Fruit fly (Drosophila melanogaster) Kc167 (cell line): ENCODE measurements around the gene RAF2.

Experiments
- Myc ChIP-seq: fragments of >200 bp; optimal IDR thresholded peaks from 2 replicates; lab custom pipeline; 2017; ENCODE audit warnings: missing external identifiers
- Sin3A ChIP-seq: fragments of >200 bp; optimal IDR thresholded peaks from 2 replicates; lab custom pipeline; 2018; ENCODE audit warnings: missing external identifiers
- h ChIP-seq: fragments of >200 bp; optimal IDR thresholded peaks from 3 replicates; lab custom pipeline; 2018; ENCODE audit warnings: missing external identifiers
- insv ChIP-seq: fragments of >200 bp; optimal IDR thresholded peaks from 3 replicates; lab custom pipeline; 2018; ENCODE audit warnings: missing external identifiers
- psq ChIP-seq: fragments of >200 bp; optimal IDR thresholded peaks from 2 replicates; lab custom pipeline; 2017; ENCODE audit warnings: missing external identifiers
- ttk ChIP-seq: sonication (Bioruptor generic); optimal IDR thresholded peaks from 2 replicates; lab custom pipeline; 2017; ENCODE audit warnings: missing external identifiers

The RAF2 gene

dm6 chr3L:16357187-16357728 lies 28.9 kb upstream of the RAF2 start:
- no peak for TF ChIP-seq Sin3A (lab: Kevin White, UChicago)
- TF ChIP-seq psq (lab: Kevin White, UChicago) = no peak
- TF ChIP-seq insv (lab: Kevin White, UChicago) = no peak
- no peak for TF ChIP-seq ttk (lab: Kevin White, UChicago)
- TF ChIP-seq Myc (lab: Kevin White, UChicago) = no peak
- no peak for TF ChIP-seq h (lab: Kevin White, UChicago)

- no peak for TF ChIP-seq insv (lab: Kevin White, UChicago)
- TF ChIP-seq Sin3A (lab: Kevin White, UChicago) = no peak
- no peak for TF ChIP-seq h (lab: Kevin White, UChicago)
- no peak for TF ChIP-seq psq (lab: Kevin White, UChicago)
- TF ChIP-seq Myc (lab: Kevin White, UChicago) = no peak
- no peak for TF ChIP-seq ttk (lab: Kevin White, UChicago)
Observed at dm6 chr3L:16357860-16358259, 28.3 kb upstream of the RAF2 start.

dm6 chr3L:16359219-16359748 lies 26.8 kb upstream of the RAF2 start, which contains the start of gene ringer:
ringer (minus strand) TSS chr3L:16359428.
- TF ChIP-seq insv (lab: Kevin White, UChicago) (no peak), Sin3A (lab: Kevin White, UChicago) (no peak), ttk (lab: Kevin White, UChicago) (no peak), Myc (lab: Kevin White, UChicago) (no peak), psq (lab: Kevin White, UChicago) (no peak), h (lab: Kevin White, UChicago) (no peak)

- TF ChIP-seq psq (lab: Kevin White, UChicago) = no peak
- no peak for TF ChIP-seq insv (lab: Kevin White, UChicago)
- no peak for TF ChIP-seq ttk (lab: Kevin White, UChicago)
- TF ChIP-seq h (lab: Kevin White, UChicago) = no peak
- no peak for TF ChIP-seq Sin3A (lab: Kevin White, UChicago)
- no peak for TF ChIP-seq Myc (lab: Kevin White, UChicago)
Observed at dm6 chr3L:16359795-16360194, 26.3 kb upstream of the RAF2 start.

dm6 chr3L:16361200-16361815 lies 24.8 kb upstream of the RAF2 start:
- no peak for TF ChIP-seq ttk (lab: Kevin White, UChicago)
- no peak for TF ChIP-seq Sin3A (lab: Kevin White, UChicago)
- no peak for TF ChIP-seq insv (lab: Kevin White, UChicago)
- TF ChIP-seq Myc (lab: Kevin White, UChicago) = no peak
- no peak for TF ChIP-seq psq (lab: Kevin White, UChicago)
- TF ChIP-seq h (lab: Kevin White, UChicago) = no peak

DNA sequence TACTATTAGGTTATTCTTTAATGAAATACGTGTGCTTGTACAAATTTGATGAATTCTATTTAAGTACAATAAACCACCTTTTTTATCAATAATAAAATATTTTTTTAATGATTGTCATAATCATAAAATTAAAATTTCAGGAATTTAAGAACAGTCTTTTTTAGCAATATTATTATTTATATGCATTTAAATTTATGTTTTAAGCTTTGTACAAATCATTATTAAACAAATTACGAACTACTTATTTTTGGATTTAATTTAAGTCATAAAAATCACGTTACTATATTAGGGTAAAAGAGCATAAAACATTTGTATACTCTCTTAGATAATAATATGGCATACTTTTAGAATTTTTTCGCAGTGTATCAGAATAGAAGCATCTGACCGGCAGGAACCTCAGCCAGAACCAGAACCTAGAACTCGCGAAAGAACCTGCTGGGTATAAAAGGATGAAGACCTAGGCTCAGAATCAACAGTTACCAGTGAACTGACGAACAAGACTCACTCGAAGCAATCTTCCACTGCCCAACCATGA lies 23.9 kb upstream of the RAF2 start, which contains the start of gene Cpr72Ea:
TSS of gene Cpr72Ea (plus strand) at position 485 of the 535 bp plus-strand sequence.
- TF ChIP-seq Myc (lab: Kevin White, UChicago) = no peak

DNA sequence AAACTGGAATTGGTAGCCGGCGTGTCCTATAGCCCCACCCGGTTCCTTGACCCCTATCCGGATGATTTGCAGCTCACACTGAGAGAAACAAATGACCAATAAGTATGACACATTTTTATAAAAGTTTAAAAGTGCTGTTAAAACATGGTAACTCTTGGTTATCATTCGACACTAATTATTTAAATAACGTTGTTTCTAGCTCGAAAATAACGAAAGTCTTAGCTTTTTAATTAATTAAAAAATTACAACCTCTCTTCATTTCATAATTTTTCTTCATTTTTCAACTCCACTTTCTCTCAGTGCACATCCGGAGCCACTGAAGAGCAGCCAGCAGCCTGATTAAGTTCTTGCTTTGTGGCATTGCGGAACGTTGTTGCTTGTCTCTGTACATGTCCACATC lies 21.9 kb upstream of the RAF2 start:
- TF ChIP-seq ttk (lab: Kevin White, UChicago) = no peak
- TF ChIP-seq psq (lab: Kevin White, UChicago) = no peak
- no peak for TF ChIP-seq h (lab: Kevin White, UChicago)
- no peak for TF ChIP-seq Sin3A (lab: Kevin White, UChicago)
- no peak for TF ChIP-seq insv (lab: Kevin White, UChicago)
- no peak for TF ChIP-seq Myc (lab: Kevin White, UChicago)

- TF ChIP-seq Sin3A (lab: Kevin White, UChicago) (no peak), insv (lab: Kevin White, UChicago) (no peak), h (lab: Kevin White, UChicago) (no peak), Myc (lab: Kevin White, UChicago) (no peak)
Observed at dm6 chr3L:16364599-16364998, 21.5 kb upstream of the RAF2 start, which contains the start of gene Cpr72Eb. Cpr72Eb (plus strand) TSS chr3L:16364899.

- TF ChIP-seq Sin3A (lab: Kevin White, UChicago) (no peak), insv (lab: Kevin White, UChicago) (no peak), Myc (lab: Kevin White, UChicago) (no peak), ttk (lab: Kevin White, UChicago) (no peak), h (lab: Kevin White, UChicago) (no peak), psq (lab: Kevin White, UChicago) (no peak)
Observed at dm6 chr3L:16367240-16367639, 18.9 kb upstream of the RAF2 start, which contains the start of gene Cpr72Ec. Cpr72Ec (minus strand) TSS chr3L:16367340.

dm6 chr3L:16368199-16368598 lies 17.9 kb upstream of the RAF2 start, which contains the start of gene CG4842:
CG4842 (plus strand) TSS chr3L:16368389.
- TF ChIP-seq h (lab: Kevin White, UChicago) = no peak
- TF ChIP-seq ttk (lab: Kevin White, UChicago) = no peak
- TF ChIP-seq psq (lab: Kevin White, UChicago) = no peak
- TF ChIP-seq Sin3A (lab: Kevin White, UChicago) = no peak
- no peak for TF ChIP-seq insv (lab: Kevin White, UChicago)
- TF ChIP-seq Myc (lab: Kevin White, UChicago) = no peak

DNA sequence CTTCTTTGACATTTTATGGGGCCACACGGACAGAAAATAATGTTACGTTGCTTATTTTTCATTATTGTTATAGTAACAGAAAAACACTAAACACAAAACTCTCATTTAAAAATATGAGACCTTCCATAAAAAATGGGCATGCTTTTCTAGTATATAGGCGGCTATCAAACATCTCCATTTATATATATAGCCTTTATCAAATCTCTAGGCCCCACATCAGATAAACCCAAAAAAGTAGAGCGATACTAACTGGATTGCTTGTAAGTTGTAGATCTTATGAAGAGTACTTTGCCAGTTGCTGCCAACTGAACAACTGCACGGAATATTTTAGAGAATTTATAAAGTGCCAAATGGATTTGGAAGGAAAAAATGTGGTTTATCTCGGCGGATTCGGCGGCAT lies 16.6 kb upstream of the RAF2 start, which contains the start of gene CG18814:
TSS of gene CG18814 (plus strand) at position 301 of the 400 bp plus-strand sequence.
- no peak for TF ChIP-seq insv (lab: Kevin White, UChicago)
- TF ChIP-seq Sin3A (lab: Kevin White, UChicago) = no peak
- TF ChIP-seq Myc (lab: Kevin White, UChicago) = no peak
- no peak for TF ChIP-seq psq (lab: Kevin White, UChicago)
- TF ChIP-seq h (lab: Kevin White, UChicago) = no peak
